Fruit fly (Drosophila melanogaster) whole organism, embryonic: ENCODE results near the gene CG42232.

Experiments used
- Ada2b ChIP-seq: fragments of 200-800 bp; sonication (Bioruptor generic); IDR thresholded peaks from 2 replicates; pipeline ENCODE4 v1.3.6; 2022; ENCODE audit warnings: missing biosample characterization, missing genetic modification characterization
- Awh ChIP-seq: fragments of 200-800 bp; sonication (Bioruptor generic); IDR thresholded peaks from 2 replicates; pipeline ENCODE4, ENCODE4 v1.3.6; 2022; ENCODE audit warnings: missing biosample characterization, missing genetic modification characterization
- CG1024 ChIP-seq: fragments of 200-800 bp; sonication (Bioruptor generic); IDR thresholded peaks from 2 replicates; pipeline ENCODE4 v1.3.6; 2022; ENCODE audit warnings: missing biosample characterization, missing genetic modification characterization
- CG10462 ChIP-seq: fragments of 200-800 bp; sonication (Bioruptor generic); optimal IDR thresholded peaks from 2 replicates; lab custom pipeline; 2016; ENCODE audit warnings: missing biosample characterization, missing genetic modification characterization
- CG10543 ChIP-seq: fragments of 200-800 bp; sonication (Bioruptor generic); optimal IDR thresholded peaks from 3 replicates; lab custom pipeline; 2017; ENCODE audit warnings: missing biosample characterization, mild to moderate bottlenecking, missing genetic modification characterization, moderate library complexity
- CG10565 ChIP-seq: fragments of 200-800 bp; sonication (Bioruptor generic); optimal IDR thresholded peaks from 3 replicates; lab custom pipeline; 2016; ENCODE audit warnings: missing biosample characterization, mild to moderate bottlenecking, missing genetic modification characterization
- CG11695 ChIP-seq: fragments of 200-800 bp; sonication (Bioruptor generic); IDR thresholded peaks from 3 replicates; pipeline ENCODE4 v1.3.6; 2022; ENCODE audit warnings: missing biosample characterization, missing genetic modification characterization
- CG12071 ChIP-seq: fragments of 200-800 bp; sonication (Bioruptor generic); optimal IDR thresholded peaks from 3 replicates; lab custom pipeline; 2018; ENCODE audit warnings: missing biosample characterization, mild to moderate bottlenecking, missing genetic modification characterization
- CG13424 ChIP-seq: fragments of 200-800 bp; sonication (Bioruptor generic); optimal IDR thresholded peaks from 2 replicates; lab custom pipeline; 2019; ENCODE audit warnings: missing biosample characterization, mild to moderate bottlenecking, missing genetic modification characterization, moderate library complexity
- CG16813 ChIP-seq: fragments of 200-800 bp; sonication (Bioruptor generic); IDR thresholded peaks from 3 replicates; pipeline ENCODE4 v1.3.6; 2022; ENCODE audit warnings: missing biosample characterization, missing genetic modification characterization; ENCODE audit not compliant: partially characterized antibody
- CG17359 ChIP-seq: fragments of 200-800 bp; sonication (Bioruptor generic); optimal IDR thresholded peaks from 3 replicates; lab custom pipeline; 2018; ENCODE audit warnings: missing biosample characterization, mild to moderate bottlenecking, missing genetic modification characterization, moderate library complexity
- CG2120 ChIP-seq: fragments of 200-800 bp; sonication (Bioruptor generic); optimal IDR thresholded peaks from 3 replicates; lab custom pipeline; 2016; ENCODE audit warnings: missing biosample characterization, missing genetic modification characterization
- CG2678 ChIP-seq: fragments of 200-800 bp; sonication (Bioruptor generic); optimal IDR thresholded peaks from 3 replicates; lab custom pipeline; 2019; ENCODE audit warnings: missing biosample characterization, mild to moderate bottlenecking, missing genetic modification characterization, moderate library complexity
- CG31365 ChIP-seq: fragments of 200-800 bp; sonication (Bioruptor generic); optimal IDR thresholded peaks from 2 replicates; lab custom pipeline; 2018; ENCODE audit warnings: missing biosample characterization, mild to moderate bottlenecking, missing genetic modification characterization
- CG31388 ChIP-seq: fragments of 200-800 bp; sonication (Bioruptor generic); optimal IDR thresholded peaks from 2 replicates; lab custom pipeline; 2016; ENCODE audit warnings: missing biosample characterization, missing genetic modification characterization
- CG3281 ChIP-seq: fragments of 200-800 bp; sonication (Bioruptor generic); optimal IDR thresholded peaks from 3 replicates; lab custom pipeline; 2017; ENCODE audit warnings: missing biosample characterization, mild to moderate bottlenecking, missing genetic modification characterization
- CG6175 ChIP-seq: fragments of 200-800 bp; sonication (Bioruptor generic); IDR thresholded peaks from 3 replicates; pipeline ENCODE4 v1.3.6; 2022; ENCODE audit warnings: missing biosample characterization, missing genetic modification characterization
- CG6791 ChIP-seq: fragments of 200-800 bp; sonication (Bioruptor generic); IDR thresholded peaks from 3 replicates; pipeline ENCODE4 v1.3.6; 2022; ENCODE audit warnings: missing biosample characterization, missing genetic modification characterization; ENCODE audit not compliant: partially characterized antibody
- CG8388 ChIP-seq: fragments of 200-800 bp; sonication (Bioruptor generic); optimal IDR thresholded peaks from 2 replicates; lab custom pipeline; 2019; ENCODE audit warnings: missing biosample characterization, mild to moderate bottlenecking, missing genetic modification characterization, moderate library complexity
- CG8765 ChIP-seq: fragments of 200-800 bp; sonication (Bioruptor generic); IDR thresholded peaks from 2 replicates; pipeline ENCODE4 v1.3.6; 2022; ENCODE audit warnings: missing biosample characterization, missing genetic modification characterization
- CG9797 ChIP-seq: fragments of 200-800 bp; sonication (Bioruptor generic); optimal IDR thresholded peaks from 3 replicates; lab custom pipeline; 2018; ENCODE audit warnings: missing biosample characterization, mild to moderate bottlenecking, missing genetic modification characterization
- CTCF ChIP-seq: fragments of 200-800 bp; sonication (Bioruptor generic); optimal IDR thresholded peaks from 2 replicates; lab custom pipeline; 2017; ENCODE audit warnings: missing biosample characterization, mild to moderate bottlenecking, missing genetic modification characterization, moderate library complexity
- D19B ChIP-seq: fragments of 200-800 bp; sonication (Bioruptor generic); optimal IDR thresholded peaks from 2 replicates; lab custom pipeline; 2017; ENCODE audit warnings: missing biosample characterization, mild to moderate bottlenecking, missing genetic modification characterization
- Dek ChIP-seq: fragments of 200-800 bp; sonication (Bioruptor generic); optimal IDR thresholded peaks from 3 replicates; lab custom pipeline; 2019; ENCODE audit warnings: missing biosample characterization, mild to moderate bottlenecking, missing genetic modification characterization, moderate library complexity
- HHEX ChIP-seq: fragments of 200-800 bp; sonication (Bioruptor generic); optimal IDR thresholded peaks from 3 replicates; lab custom pipeline; 2017; ENCODE audit warnings: missing biosample characterization, mild to moderate bottlenecking, missing genetic modification characterization, missing genetic modification reagents
- Hmx ChIP-seq: fragments of 200-800 bp; sonication (Bioruptor generic); optimal IDR thresholded peaks from 2 replicates; lab custom pipeline; 2016; ENCODE audit warnings: missing biosample characterization, missing genetic modification characterization
- Hr39 ChIP-seq: fragments of >200 bp; optimal IDR thresholded peaks from 2 replicates; lab custom pipeline; 2017
- Ptx1 ChIP-seq: fragments of 200-800 bp; sonication (Bioruptor generic); IDR thresholded peaks from 2 replicates; pipeline ENCODE4 v1.3.6; 2022; ENCODE audit warnings: missing biosample characterization, missing genetic modification characterization
- ap ChIP-seq: fragments of 200-800 bp; sonication (Bioruptor generic); IDR thresholded peaks from 2 replicates; pipeline ENCODE4 v1.3.6; 2022; ENCODE audit warnings: missing biosample characterization, missing genetic modification characterization
- btn ChIP-seq: fragments of 200-800 bp; sonication (Bioruptor generic); optimal IDR thresholded peaks from 2 replicates; lab custom pipeline; 2016; ENCODE audit warnings: missing biosample characterization, missing genetic modification characterization
- cato ChIP-seq: fragments of 200-800 bp; sonication (Bioruptor generic); optimal IDR thresholded peaks from 2 replicates; lab custom pipeline; 2016; ENCODE audit warnings: missing biosample characterization, missing genetic modification characterization, borderline replicate concordance
- caup ChIP-seq: fragments of 200-800 bp; sonication (Bioruptor generic); optimal IDR thresholded peaks from 3 replicates; lab custom pipeline; 2017; ENCODE audit warnings: missing biosample characterization, mild to moderate bottlenecking, missing genetic modification characterization, moderate library complexity; ENCODE audit not compliant: severe bottlenecking
- cg ChIP-seq: fragments of 200-800 bp; sonication (Bioruptor generic); optimal IDR thresholded peaks from 3 replicates; lab custom pipeline; 2019; ENCODE audit warnings: missing biosample characterization, mild to moderate bottlenecking, missing genetic modification characterization, moderate library complexity
- dysf ChIP-seq: fragments of 200-800 bp; sonication (Bioruptor generic); IDR thresholded peaks from 3 replicates; pipeline ENCODE4 v1.3.6; 2022; ENCODE audit warnings: missing biosample characterization, missing genetic modification characterization
- eve ChIP-seq, 2 experiments: fragments of >200 bp; optimal IDR thresholded peaks; 2 replicates each; lab custom pipeline; 2017; ENCODE audit warnings: missing biosample characterization in 2 of 2, missing genetic modification characterization in 2 of 2
- fd102C ChIP-seq: fragments of 200-800 bp; sonication (Bioruptor generic); optimal IDR thresholded peaks from 2 replicates; lab custom pipeline; 2018; ENCODE audit warnings: missing biosample characterization, mild to moderate bottlenecking, missing genetic modification characterization, moderate library complexity
- fd64A ChIP-seq: fragments of 200-800 bp; sonication (Bioruptor generic); optimal IDR thresholded peaks from 3 replicates; lab custom pipeline; 2018; ENCODE audit warnings: missing biosample characterization, mild to moderate bottlenecking, missing genetic modification characterization
- ftz-f1 ChIP-seq: fragments of 200-800 bp; sonication (Bioruptor generic); optimal IDR thresholded peaks from 2 replicates; lab custom pipeline; 2016; ENCODE audit warnings: missing biosample characterization, missing genetic modification characterization
- fu2 ChIP-seq: fragments of 200-800 bp; sonication (Bioruptor generic); optimal IDR thresholded peaks from 2 replicates; lab custom pipeline; 2016; ENCODE audit warnings: missing biosample characterization, missing genetic modification characterization
- gce ChIP-seq: fragments of 200-800 bp; sonication (Bioruptor generic); IDR thresholded peaks from 3 replicates; pipeline ENCODE4 v1.3.6; 2022; ENCODE audit warnings: missing biosample characterization, missing genetic modification characterization
- gsb-n ChIP-seq: fragments of 200-800 bp; sonication (Bioruptor generic); optimal IDR thresholded peaks from 3 replicates; lab custom pipeline; 2018; ENCODE audit warnings: missing biosample characterization, mild to moderate bottlenecking, missing genetic modification characterization
- ranshi ChIP-seq: fragments of 200-800 bp; sonication (Bioruptor generic); IDR thresholded peaks from 2 replicates; pipeline ENCODE4 v1.3.6; 2022; ENCODE audit warnings: missing biosample characterization, missing genetic modification characterization
- row ChIP-seq: fragments of 200-800 bp; sonication (Bioruptor generic); IDR thresholded peaks from 3 replicates; pipeline ENCODE4 v1.3.6; 2022; ENCODE audit warnings: missing biosample characterization, missing genetic modification characterization
- sima ChIP-seq: fragments of 200-800 bp; sonication (Bioruptor generic); optimal IDR thresholded peaks from 2 replicates; lab custom pipeline; 2016; ENCODE audit warnings: missing biosample characterization, missing genetic modification characterization
- slou ChIP-seq: fragments of 200-800 bp; sonication (Bioruptor generic); optimal IDR thresholded peaks from 3 replicates; lab custom pipeline; 2016; ENCODE audit warnings: missing biosample characterization, missing genetic modification characterization
- sna ChIP-seq: fragments of 200-800 bp; sonication (Bioruptor generic); IDR thresholded peaks from 2 replicates; pipeline ENCODE4 v1.3.6; 2022; ENCODE audit warnings: missing biosample characterization, missing genetic modification characterization; ENCODE audit not compliant: partially characterized antibody
- tap ChIP-seq: fragments of 200-800 bp; optimal IDR thresholded peaks from 3 replicates; lab custom pipeline; 2019; ENCODE audit warnings: missing biosample characterization, mild to moderate bottlenecking, missing genetic modification characterization, moderate library complexity
- tna ChIP-seq: fragments of 200-800 bp; sonication (Bioruptor generic); IDR thresholded peaks from 2 replicates; pipeline ENCODE4 v1.3.6; 2022; ENCODE audit warnings: missing biosample characterization, missing genetic modification characterization; ENCODE audit not compliant: partially characterized antibody
- tup ChIP-seq: fragments of 200-800 bp; sonication (Bioruptor generic); optimal IDR thresholded peaks from 2 replicates; lab custom pipeline; 2016; ENCODE audit warnings: missing biosample characterization, mild to moderate bottlenecking, missing genetic modification characterization, moderate library complexity
- wdn ChIP-seq: fragments of 200-800 bp; sonication (Bioruptor generic); IDR thresholded peaks from 2 replicates; pipeline ENCODE4 v1.3.6; 2022; ENCODE audit warnings: missing biosample characterization, missing genetic modification characterization

The CG42232 gene

DNA sequence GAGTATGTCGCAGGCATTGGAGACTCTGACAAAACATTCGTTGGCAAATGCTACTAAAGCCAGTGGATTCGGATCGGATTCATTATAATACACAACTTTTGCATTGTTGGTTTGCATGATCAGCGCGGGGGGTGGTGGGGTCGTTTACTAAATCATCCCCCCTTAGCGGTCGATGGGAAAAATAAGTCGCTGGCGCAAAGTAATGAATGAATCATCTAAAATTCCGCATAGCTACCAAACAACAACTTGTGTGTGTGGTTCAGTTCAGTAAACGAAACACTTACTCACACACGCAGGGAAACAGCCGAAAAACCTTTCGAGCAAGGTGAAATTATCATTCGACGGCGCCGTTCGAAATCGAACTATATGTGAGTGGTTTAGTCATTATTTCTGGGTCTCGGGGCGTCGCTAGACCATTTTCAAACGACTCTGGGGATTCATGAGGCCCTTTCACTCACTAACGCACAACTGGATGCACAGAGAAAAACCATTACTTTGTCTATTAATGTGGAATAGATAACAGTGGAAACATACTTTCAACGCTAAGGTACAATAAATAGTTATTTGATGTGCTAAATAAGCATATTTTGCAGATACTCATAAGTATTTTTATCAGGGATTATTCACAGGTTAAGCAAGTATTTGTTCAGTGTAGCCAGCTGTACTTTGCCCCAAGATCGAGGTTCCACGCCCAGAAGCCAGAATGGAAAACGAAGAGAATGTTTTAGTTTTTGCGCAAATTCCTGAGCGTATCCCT is 20.9 kb downstream of the CG42232 start (continued):
- TF ChIP-seq CG6175 (0 out of 3 replicates have a peak, but pooled peaks have one; percentile 16), CG10565 (GFP tag; lab: Kevin White, UChicago) (peak; percentile 24), CG1024 (GFP tag; lab: Robert Waterston, UW) (peak; percentile 78), tup (GFP tag; lab: Kevin White, UChicago) (peak; percentile 58), sima (GFP tag; lab: Kevin White, UChicago) (no peak), CG17359 (tag; lab: Kevin White, UChicago) (peak; percentile 85), ftz-f1 (no peak), CG13424 (tag; lab: Kevin White, UChicago) (peak; percentile 29), Ptx1 (GFP tag; lab: Robert Waterston, UW) (peak; percentile 81), fd64A (GFP tag; lab: Kevin White, UChicago) (peak; percentile 47), eve (GFP tag; optimal IDR thresholded peaks at IDR 0.05; lab: Kevin White, UChicago) (peak in 1 of 2 experiments; percentile 94), Hr39 (no peak), CG16813 (no peak), CG10462 (GFP tag; lab: Kevin White, UChicago) (no peak), dysf (GFP tag; lab: Robert Waterston, UW) (peak; percentile 76), CG3281 (GFP tag; lab: Kevin White, UChicago) (peak; percentile 60), wdn (GFP tag; lab: Robert Waterston, UW) (peak; percentile 79), cato (peak; percentile 58), CG10543 (GFP tag; lab: Kevin White, UChicago) (no peak), tap (tag; lab: Kevin White, UChicago) (peak; percentile 79), gsb-n (peak; percentile 78), CG8388 (peak; percentile 82), Awh (GFP tag; lab: Robert Waterston, UW) (peak; percentile 94), CG31388 (no peak), CG31365 (peak; percentile 54), gce (GFP tag; lab: Robert Waterston, UW) (peak; percentile 82), Hmx (GFP tag; lab: Kevin White, UChicago) (no peak), HHEX (peak; percentile 10), row (GFP tag; lab: Robert Waterston, UW) (peak; percentile 50), Ada2b (GFP tag; lab: Robert Waterston, UW) (peak; percentile 81), CTCF (peak; percentile 13), CG6791 (GFP tag; lab: Robert Waterston, UW) (no peak), ap (GFP tag; lab: Robert Waterston, UW) (peak; percentile 82), Dek (peak; percentile 71), D19B (GFP tag; lab: Kevin White, UChicago) (no peak), ranshi (peak; percentile 76), btn (no peak), fu2 (peak; percentile 20), fd102C (no peak), tna (no peak), slou (GFP tag; lab: Kevin White, UChicago) (peak; percentile 3), caup (GFP tag; lab: Kevin White, UChicago) (peak; percentile 41), CG11695 (peak; percentile 60), sna (GFP tag; lab: Robert Waterston, UW) (no peak), CG2678 (tag; lab: Kevin White, UChicago) (peak; percentile 65), cg (GFP tag; lab: Kevin White, UChicago) (peak; percentile 39), CG9797 (GFP tag; lab: Kevin White, UChicago) (no peak), CG12071 (GFP tag; lab: Kevin White, UChicago) (peak; percentile 83), CG2120 (GFP tag; lab: Kevin White, UChicago) (peak; percentile 69), CG8765 (GFP tag; lab: Robert Waterston, UW) (peak; percentile 81)
